Worm (Caenorhabditis elegans): ENCODE results near the gene C14B1.12.

- no peak for TF ChIP-seq unc-62 (GFP tag; optimal IDR thresholded peaks at IDR 0.05)
- no peak for TF ChIP-seq hlh-1 (tag; optimal IDR thresholded peaks at IDR 0.05)
- no peak for TF ChIP-seq lin-13 (tag; optimal IDR thresholded peaks at IDR 0.05)
- no peak for TF ChIP-seq lsy-2 (tag; optimal IDR thresholded peaks at IDR 0.05)
- no peak for TF ChIP-seq unc-39 (tag; optimal IDR thresholded peaks at IDR 0.05)
- no peak for TF ChIP-seq elt-3 (tag; optimal IDR thresholded peaks at IDR 0.05)
- no peak for TF ChIP-seq nhr-76 (tag; optimal IDR thresholded peaks at IDR 0.05)
These were observed 17.3 kb upstream of the C14B1.12 start for ce11 chrIII:3742090-3742489.
